Worm (Caenorhabditis elegans) whole organism, L4 larva: ENCODE results near the gene pho-13.

Experiments used
- D1046.2 ChIP-seq: fragments of 200-800 bp; sonication (Bioruptor generic); IDR thresholded peaks from 2 replicates; pipeline ENCODE4 v1.3.6; 2022; ENCODE audit warnings: missing genetic modification characterization, missing compliant biosample characterization
- T26A8.4 ChIP-seq: fragments of 200-800 bp; sonication (Bioruptor generic); IDR thresholded peaks from 2 replicates; pipeline ENCODE4 v1.3.6; 2022; ENCODE audit warnings: missing genetic modification characterization, missing compliant biosample characterization
- Y75B8A.6 ChIP-seq: fragments of 200-800 bp; sonication (Bioruptor generic); IDR thresholded peaks from 2 replicates; pipeline ENCODE4 v1.3.6; 2022; ENCODE audit warnings: missing genetic modification reagents, missing genetic modification characterization, missing compliant biosample characterization
- ZK337.2 ChIP-seq: fragments of 200-800 bp; sonication (Bioruptor generic); IDR thresholded peaks from 2 replicates; pipeline ENCODE4 v1.3.6; 2022; ENCODE audit warnings: missing genetic modification reagents, missing genetic modification characterization, missing compliant biosample characterization
- ZK546.5 ChIP-seq, 2 experiments: sonication (generic microtip); optimal IDR thresholded peaks; 2 replicates each; lab custom pipeline; 2017; ENCODE audit warnings: missing biosample characterization in 2 of 2, missing genetic modification characterization in 2 of 2
- aha-1 ChIP-seq: fragments of 150-350 bp; peaks from one replicate; lab custom pipeline; 2014; ENCODE audit warnings: missing biosample characterization, missing genetic modification characterization
- ama-1 ChIP-seq: fragments of 150-350 bp; optimal IDR thresholded peaks from 2 replicates; lab custom pipeline; 2014; ENCODE audit warnings: inconsistent platforms, mixed read lengths
- ceh-28 ChIP-seq: fragments of 150-350 bp; optimal IDR thresholded peaks from 2 replicates; lab custom pipeline; 2014; ENCODE audit warnings: missing biosample characterization, missing genetic modification reagents, missing genetic modification characterization
- ceh-32 ChIP-seq: sonication (generic microtip); optimal IDR thresholded peaks from 2 replicates; lab custom pipeline; 2016; ENCODE audit warnings: mild to moderate bottlenecking, missing genetic modification characterization, missing compliant biosample characterization; ENCODE audit not compliant: poor library complexity
- ceh-44 ChIP-seq: fragments of 200-800 bp; sonication (Bioruptor generic); IDR thresholded peaks from 2 replicates; pipeline ENCODE4 v1.3.6; 2022; ENCODE audit warnings: missing genetic modification reagents, missing genetic modification characterization, missing compliant biosample characterization
- ceh-82 ChIP-seq: sonication (generic microtip); optimal IDR thresholded peaks from 2 replicates; lab custom pipeline; 2017; ENCODE audit warnings: missing biosample characterization, missing genetic modification characterization
- daf-12 ChIP-seq: fragments of 150-350 bp; optimal IDR thresholded peaks from 2 replicates; lab custom pipeline; 2014; ENCODE audit warnings: missing biosample characterization, missing genetic modification reagents, missing genetic modification characterization
- daf-19 ChIP-seq: fragments of 200-800 bp; sonication (Bioruptor generic); conservative IDR thresholded peaks from 2 replicates; pipeline ENCODE4 v1.3.6; 2022; ENCODE audit warnings: missing genetic modification characterization, missing compliant biosample characterization
- dmd-8 ChIP-seq: fragments of 200-800 bp; sonication (Bioruptor generic); IDR thresholded peaks from 2 replicates; pipeline ENCODE4 v1.3.6; 2022; ENCODE audit warnings: missing genetic modification characterization, missing compliant biosample characterization
- duxl-1 ChIP-seq: sonication (generic microtip); optimal IDR thresholded peaks from 2 replicates; lab custom pipeline; 2016; ENCODE audit warnings: mild to moderate bottlenecking, missing genetic modification characterization, moderate library complexity, missing compliant biosample characterization; ENCODE audit not compliant: poor library complexity
- dve-1 ChIP-seq: sonication (generic microtip); optimal IDR thresholded peaks from 2 replicates; lab custom pipeline; 2017; ENCODE audit warnings: antibody characterized with exemption, mild to moderate bottlenecking, missing genetic modification characterization, missing compliant biosample characterization; ENCODE audit not compliant: insufficient read depth
- fkh-10 ChIP-seq: fragments of 150-350 bp; optimal IDR thresholded peaks from 2 replicates; lab custom pipeline; 2014; ENCODE audit warnings: missing biosample characterization, missing genetic modification reagents, missing genetic modification characterization
- gei-8 ChIP-seq: fragments of 200-800 bp; sonication (Bioruptor generic); optimal IDR thresholded peaks from 2 replicates; lab custom pipeline; 2018; ENCODE audit warnings: mild to moderate bottlenecking, missing genetic modification characterization, missing compliant biosample characterization
- hif-1 ChIP-seq, 2 experiments: sonication (generic microtip); optimal IDR thresholded peaks; 2 replicates each; lab custom pipeline; 2016 to 2017; ENCODE audit warnings: missing compliant biosample characterization in 2 of 2, missing genetic modification characterization in 2 of 2, missing genetic modification reagents in 2 of 2, missing genotype in 2 of 2, mild to moderate bottlenecking in 1 of 2
- hlh-11 ChIP-seq: fragments of 200-800 bp; sonication (Bioruptor generic); optimal IDR thresholded peaks from 2 replicates; lab custom pipeline; 2018; ENCODE audit warnings: mild to moderate bottlenecking, missing genetic modification characterization, missing compliant biosample characterization
- hlh-30 ChIP-seq: sonication (generic microtip); optimal IDR thresholded peaks from 2 replicates; lab custom pipeline; 2017; ENCODE audit warnings: antibody characterized with exemption, mild to moderate bottlenecking, missing genetic modification characterization, missing compliant biosample characterization; ENCODE audit not compliant: insufficient read depth
- hmg-1.1 ChIP-seq: fragments of 200-800 bp; sonication (Bioruptor generic); IDR thresholded peaks from 2 replicates; pipeline ENCODE4 v1.3.6; 2022; ENCODE audit warnings: missing genetic modification reagents, missing genetic modification characterization, missing compliant biosample characterization
- lin-13 ChIP-seq: fragments of 150-350 bp; optimal IDR thresholded peaks from 2 replicates; lab custom pipeline; 2014; ENCODE audit warnings: missing biosample characterization, missing genetic modification reagents, missing genetic modification characterization
- lin-15B ChIP-seq: fragments of 150-350 bp; sonication (generic microtip); optimal IDR thresholded peaks from 3 replicates; lab custom pipeline; 2014; ENCODE audit warnings: missing biosample characterization, missing genetic modification characterization
- lin-38 ChIP-seq: fragments of 200-800 bp; sonication (Bioruptor generic); IDR thresholded peaks from 2 replicates; pipeline ENCODE4 v1.3.6; 2022; ENCODE audit warnings: missing genetic modification reagents, missing genetic modification characterization, missing compliant biosample characterization
- lin-39 ChIP-seq: fragments of 150-350 bp; optimal IDR thresholded peaks from 2 replicates; lab custom pipeline; 2014; ENCODE audit warnings: missing biosample characterization, missing genetic modification reagents, missing genetic modification characterization
- lir-3 ChIP-seq: sonication (generic microtip); optimal IDR thresholded peaks from 2 replicates; lab custom pipeline; 2016; ENCODE audit warnings: mild to moderate bottlenecking, missing genetic modification characterization, missing compliant biosample characterization
- lsy-2 ChIP-seq, 2 experiments: fragments of 150-350 bp in 1 of 2; sonication (generic microtip) in 1 of 2; optimal IDR thresholded peaks; 2 replicates each; lab custom pipeline; 2014 to 2017; ENCODE audit warnings: missing biosample characterization in 2 of 2, missing genetic modification characterization in 2 of 2
- madf-5 ChIP-seq, 2 experiments: fragments of 200-800 bp; sonication (Bioruptor generic); IDR thresholded peaks; 2 replicates each; pipeline ENCODE4 v1.3.6; 2022; ENCODE audit warnings: missing compliant biosample characterization in 2 of 2, missing genetic modification characterization in 2 of 2
- madf-9 ChIP-seq: fragments of 200-800 bp; sonication (Bioruptor generic); conservative IDR thresholded peaks from 2 replicates; pipeline ENCODE4 v1.3.6; 2022; ENCODE audit warnings: missing genetic modification reagents, missing genetic modification characterization, missing compliant biosample characterization
- mdl-1 ChIP-seq, 2 experiments: fragments of 150-350 bp in 1 of 2; sonication (generic microtip) in 1 of 2; optimal IDR thresholded peaks; 2 replicates each; lab custom pipeline; 2014 to 2017; ENCODE audit warnings: missing biosample characterization in 2 of 2, missing genetic modification characterization in 2 of 2
- nhr-10 ChIP-seq: fragments of 150-350 bp; optimal IDR thresholded peaks from 2 replicates; lab custom pipeline; 2014; ENCODE audit warnings: missing biosample characterization, missing genetic modification characterization
- nhr-102 ChIP-seq: sonication (generic microtip); optimal IDR thresholded peaks from 2 replicates; lab custom pipeline; 2016; ENCODE audit warnings: mild to moderate bottlenecking, missing genetic modification characterization, moderate library complexity, missing compliant biosample characterization
- nhr-111 ChIP-seq: fragments of 200-800 bp; sonication (Bioruptor generic); optimal IDR thresholded peaks from 2 replicates; lab custom pipeline; 2018; ENCODE audit warnings: mild to moderate bottlenecking, missing genetic modification characterization, missing compliant biosample characterization
- nhr-25 ChIP-seq: sonication (generic microtip); optimal IDR thresholded peaks from 2 replicates; lab custom pipeline; 2017; ENCODE audit warnings: missing genetic modification characterization, mild to moderate bottlenecking, missing compliant biosample characterization, antibody characterized with exemption, moderate library complexity, borderline replicate concordance; ENCODE audit not compliant: insufficient read depth
- nhr-28 ChIP-seq: fragments of 150-350 bp; optimal IDR thresholded peaks from 2 replicates; lab custom pipeline; 2014; ENCODE audit warnings: missing biosample characterization, missing genetic modification characterization
- nhr-48 ChIP-seq: sonication (generic microtip); optimal IDR thresholded peaks from 2 replicates; lab custom pipeline; 2016; ENCODE audit warnings: mild to moderate bottlenecking, missing genetic modification characterization, missing compliant biosample characterization
- nhr-6 ChIP-seq: fragments of 150-350 bp; optimal IDR thresholded peaks from 2 replicates; lab custom pipeline; 2014; ENCODE audit warnings: missing biosample characterization, missing genetic modification characterization
- nhr-76 ChIP-seq: fragments of 150-350 bp; optimal IDR thresholded peaks from 2 replicates; lab custom pipeline; 2014; ENCODE audit warnings: missing biosample characterization, missing genetic modification characterization
- rbr-2 ChIP-seq: sonication (generic microtip); optimal IDR thresholded peaks from 2 replicates; lab custom pipeline; 2016; ENCODE audit warnings: missing genotype, missing genetic modification characterization, missing compliant biosample characterization
- saeg-2 ChIP-seq: fragments of 200-800 bp; sonication (Bioruptor generic); IDR thresholded peaks from 2 replicates; pipeline ENCODE4 v1.3.6; 2022; ENCODE audit warnings: missing genetic modification reagents, missing genetic modification characterization, missing compliant biosample characterization
- snpc-4 ChIP-seq: fragments of 150-350 bp; optimal IDR thresholded peaks from 2 replicates; lab custom pipeline; 2014; ENCODE audit warnings: missing biosample characterization, missing genetic modification characterization
- unc-62 ChIP-seq, 3 experiments: fragments of 150-350 bp in 1 of 3; sonication (generic microtip); optimal IDR thresholded peaks in 2 of 3; peaks in 1 of 3; 1 replicate in 1 of 3; 2 replicates in 2 of 3; lab custom pipeline; 2014 to 2017; ENCODE audit warnings: missing biosample characterization in 3 of 3, missing genetic modification characterization in 3 of 3, missing genetic modification reagents in 3 of 3, missing genotype in 1 of 3
- zfp-3 ChIP-seq: fragments of 200-800 bp; sonication (Bioruptor generic); conservative IDR thresholded peaks from 2 replicates; pipeline ENCODE4 v1.3.6; 2022; ENCODE audit warnings: missing genetic modification reagents, missing genetic modification characterization, missing compliant biosample characterization

pho-13 gene

ce11 chrII:8821140-8821595 is 14.3 kb upstream of the pho-13 start, which contains the start of gene F46C5.1:
Gene F46C5.1 (minus strand): TSS chrII:8821190.
- peak; percentile 28 for TF ChIP-seq aha-1
- TF ChIP-seq nhr-10 (tag; lab: Kevin White, UChicago): no peak
- TF ChIP-seq gei-8 (GFP tag; lab: Kevin White, UChicago): no peak
- TF ChIP-seq nhr-28 (tag; lab: Kevin White, UChicago): peak; percentile 75
- TF ChIP-seq hlh-30 (tag; lab: Kevin White, UChicago): peak; percentile 13
- peak in 1 of 2 experiments; percentile 63 for TF ChIP-seq unc-62 (GFP tag; optimal IDR thresholded peaks at IDR 0.05 in 1 of 2; lab: Kevin White, UChicago)
- no peak for TF ChIP-seq unc-62 (tag; optimal IDR thresholded peaks at IDR 0.05; lab: Kevin White, UChicago)
- TF ChIP-seq mdl-1 (tag; optimal IDR thresholded peaks at IDR 0.05; lab: Kevin White, UChicago): no peak
- peak; percentile 31; the same call in 1 of the 2 replicates for TF ChIP-seq T26A8.4
- TF ChIP-seq, all 104 proteins: peak for 5

- TF ChIP-seq aha-1 (peak; percentile 98), nhr-76 (tag; lab: Kevin White, UChicago) (no peak), lin-13 (no peak), madf-5 (GFP tag; IDR thresholded peaks at IDR 0.05; lab: Robert Waterston, UW) (0 out of 4 replicates have a peak, but pooled peaks of 1 of the 2 experiments have one; percentile 22), dve-1 (tag; lab: Kevin White, UChicago) (peak; percentile 25), nhr-111 (GFP tag; lab: Kevin White, UChicago) (no peak), zfp-3 (GFP tag; lab: Robert Waterston, UW) (peak; percentile 9), Y75B8A.6 (GFP tag; lab: Robert Waterston, UW) (no peak), rbr-2 (tag; lab: Kevin White, UChicago) (no peak), T26A8.4 (peak; percentile 91), unc-62 (GFP tag; optimal IDR thresholded peaks at IDR 0.05 in 1 of 2; lab: Kevin White, UChicago) (peak in 1 of 2 experiments; percentile 93), unc-62 (tag; optimal IDR thresholded peaks at IDR 0.05; lab: Kevin White, UChicago) (no peak), nhr-28 (tag; lab: Kevin White, UChicago) (peak; percentile 31), lir-3 (no peak), ceh-44 (GFP tag; lab: Robert Waterston, UW) (no peak), ZK546.5 (tag; optimal IDR thresholded peaks at IDR 0.05; lab: Kevin White, UChicago) (no peak), D1046.2 (no peak), hmg-1.1 (no peak), daf-12 (tag; lab: Kevin White, UChicago) (no peak), nhr-25 (tag; lab: Kevin White, UChicago) (peak; percentile 43), ceh-28 (tag; lab: Kevin White, UChicago) (no peak), madf-9 (GFP tag; lab: Robert Waterston, UW) (no peak), fkh-10 (GFP tag; lab: Kevin White, UChicago) (no peak), lin-39 (no peak), nhr-102 (tag; lab: Kevin White, UChicago) (peak; percentile 46), saeg-2 (GFP tag; lab: Robert Waterston, UW) (no peak), daf-19 (GFP tag; lab: Robert Waterston, UW) (no peak), ceh-82 (tag; lab: Kevin White, UChicago) (no peak), duxl-1 (tag; lab: Kevin White, UChicago) (peak; percentile 19), nhr-48 (tag; lab: Kevin White, UChicago) (peak; percentile 55), nhr-6 (tag; lab: Kevin White, UChicago) (peak; percentile 52), lsy-2 (tag; optimal IDR thresholded peaks at IDR 0.05; lab: Kevin White, UChicago) (peak in 1 of 2 experiments; percentile 44), ceh-32 (tag; lab: Kevin White, UChicago) (no peak), dmd-8 (GFP tag; lab: Robert Waterston, UW) (0 out of 2 replicates have a peak, but pooled peaks have one; percentile 41), hlh-30 (tag; lab: Kevin White, UChicago) (peak; percentile 5), lin-15B (tag; lab: Kevin White, UChicago) (no peak), snpc-4 (tag; lab: Kevin White, UChicago) (no peak), nhr-10 (tag; lab: Kevin White, UChicago) (no peak), hif-1 (tag; optimal IDR thresholded peaks at IDR 0.05; lab: Kevin White, UChicago) (peak in 1 of 2 experiments; percentile 6), ZK337.2 (GFP tag; lab: Robert Waterston, UW) (0 out of 2 replicates have a peak, but pooled peaks have one; percentile 31), lin-38 (GFP tag; lab: Robert Waterston, UW) (peak; percentile 2), hlh-11 (tag; lab: Kevin White, UChicago) (peak; percentile 1), ama-1 (peak; percentile 92)
These were observed 13.5 kb upstream of the pho-13 start for ce11 chrII:8820126-8820972.
